Fruit fly (Drosophila melanogaster): Measurements from ENCODE around the gene CG15638.

DNA sequence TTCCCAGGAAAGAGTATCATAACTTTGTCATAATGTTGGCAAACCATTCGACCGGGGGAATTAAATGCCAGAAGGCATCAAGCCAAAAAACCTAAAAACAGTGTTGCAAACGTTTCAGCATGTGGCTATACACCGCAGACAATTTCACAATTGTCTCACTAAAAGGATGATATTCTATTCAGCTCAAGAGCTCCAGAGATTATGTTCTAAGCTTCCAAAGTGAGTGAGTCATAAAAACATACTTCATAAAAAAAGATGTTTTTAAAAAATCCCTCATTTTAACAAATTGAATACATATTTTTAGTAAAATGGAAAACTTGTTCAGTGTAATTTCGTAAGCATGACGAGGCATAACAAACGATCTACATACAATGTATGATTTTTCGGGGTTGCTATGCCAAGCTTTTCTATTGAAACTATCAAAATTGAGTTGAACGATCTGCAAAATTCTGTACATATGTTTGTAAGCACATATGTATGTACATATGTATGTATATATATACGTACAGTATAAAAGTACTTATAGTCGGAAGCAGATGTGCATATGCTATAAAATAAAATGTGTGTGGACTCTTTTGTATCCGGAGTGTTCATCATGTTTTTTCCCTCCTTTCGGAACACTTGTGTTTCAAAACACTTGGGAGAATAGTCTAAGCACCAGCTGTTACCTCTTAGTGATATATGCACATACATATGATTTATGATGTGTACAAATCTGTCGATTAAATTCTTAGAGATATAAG is 20.5 kb downstream of the CG15638 start:
- TF ChIP-seq usp (GFP tag; optimal IDR thresholded peaks at IDR 0.05), result no peak
- no peak for TF ChIP-seq EcR (GFP tag; optimal IDR thresholded peaks at IDR 0.05)

All from whole organism.